Worm (Caenorhabditis elegans): ENCODE results near the gene msi-1.

The msi-1 gene

ce11 chrIII:3991362-3991761 is 15.2 kb upstream of the msi-1 start:
- TF ChIP-seq nhr-28 (tag; optimal IDR thresholded peaks at IDR 0.05): no peak
- TF ChIP-seq nfya-1 (tag; optimal IDR thresholded peaks at IDR 0.05; ENCODE audit: insufficient read depth): peak; percentile 33
- no peak for TF ChIP-seq fos-1 (tag; optimal IDR thresholded peaks at IDR 0.05)
- TF ChIP-seq lin-15B (tag; optimal IDR thresholded peaks at IDR 0.05): no peak
- TF ChIP-seq mdl-1 (tag; optimal IDR thresholded peaks at IDR 0.05): no peak
- TF ChIP-seq ZK546.5 (tag; optimal IDR thresholded peaks at IDR 0.05): no peak
- TF ChIP-seq nhr-12 (tag; optimal IDR thresholded peaks at IDR 0.05): no peak
- TF ChIP-seq tbx-2 (tag; optimal IDR thresholded peaks at IDR 0.05): no peak
- no peak for TF ChIP-seq elt-3 (tag; optimal IDR thresholded peaks at IDR 0.05)

- TF ChIP-seq ama-1 (optimal IDR thresholded peaks at IDR 0.05) (no peak), ceh-82 (tag; optimal IDR thresholded peaks at IDR 0.05) (no peak), fos-1 (tag; optimal IDR thresholded peaks at IDR 0.05) (no peak), fkh-2 (tag; optimal IDR thresholded peaks at IDR 0.05) (no peak), ztf-11 (tag; optimal IDR thresholded peaks at IDR 0.05) (no peak), hmg-11 (tag; optimal IDR thresholded peaks at IDR 0.05) (no peak), elt-1 (tag; optimal IDR thresholded peaks at IDR 0.05) (no peak), egl-27 (tag; optimal IDR thresholded peaks at IDR 0.05) (no peak), ceh-9 (tag; optimal IDR thresholded peaks at IDR 0.05) (no peak), jun-1 (tag; optimal IDR thresholded peaks at IDR 0.05) (no peak), nhr-28 (tag; optimal IDR thresholded peaks at IDR 0.05) (no peak), nhr-43 (tag; optimal IDR thresholded peaks at IDR 0.05; ENCODE audit: poor library complexity, severe bottlenecking) (no peak), ztf-4 (tag; optimal IDR thresholded peaks at IDR 0.05) (no peak), zag-1 (tag; optimal IDR thresholded peaks at IDR 0.05) (no peak), lin-15B (tag; optimal IDR thresholded peaks at IDR 0.05) (no peak)
Measured at ce11 chrIII:3987759-3988158, 11.6 kb upstream of the msi-1 start, which contains the start of gene C36E8.6. TSS of gene C36E8.6 (plus strand) at chrIII:3988059.

- no peak for TF ChIP-seq nhr-12 (tag; optimal IDR thresholded peaks at IDR 0.05)
Measured at ce11 chrIII:3986368-3986767, 10.2 kb upstream of the msi-1 start, which contains the start of gene Y1A5A.1. TSS of gene Y1A5A.1 (minus strand) at chrIII:3986661.

- TF ChIP-seq snpc-4 (tag; optimal IDR thresholded peaks at IDR 0.05) (peak; percentile 14), lin-39 (tag; optimal IDR thresholded peaks at IDR 0.05) (peak; percentile 1), egl-5 (tag; optimal IDR thresholded peaks at IDR 0.05) (peak; percentile 60), nfya-1 (tag; optimal IDR thresholded peaks at IDR 0.05; ENCODE audit: insufficient read depth) (peak; percentile 24), pha-4 (tag; optimal IDR thresholded peaks at IDR 0.05) (peak; percentile 88), ztf-11 (tag; optimal IDR thresholded peaks at IDR 0.05) (no peak), hmg-11 (tag; optimal IDR thresholded peaks at IDR 0.05) (peak; percentile 36), lsy-12 (tag; optimal IDR thresholded peaks at IDR 0.05) (peak; percentile 10), nhr-43 (tag; optimal IDR thresholded peaks at IDR 0.05; ENCODE audit: poor library complexity, severe bottlenecking) (no peak), zag-1 (tag; optimal IDR thresholded peaks at IDR 0.05) (no peak)
Measured at ce11 chrIII:3984049-3984484, 7.9 kb upstream of the msi-1 start.

ce11 chrIII:3979980-3980631 is 3.9 kb upstream of the msi-1 start:
- peak; percentile 79 for TF ChIP-seq pha-4 (tag; optimal IDR thresholded peaks at IDR 0.05)
- peak; percentile 16 for TF ChIP-seq skn-1 (tag; optimal IDR thresholded peaks at IDR 0.05)
- peak; percentile 81 for TF ChIP-seq nfya-1 (tag; optimal IDR thresholded peaks at IDR 0.05; ENCODE audit: insufficient read depth)
- TF ChIP-seq nhr-25 (tag; optimal IDR thresholded peaks at IDR 0.05): peak; percentile 14
- TF ChIP-seq mdl-1 (tag; optimal IDR thresholded peaks at IDR 0.05): peak; percentile 48
- TF ChIP-seq lin-15B (tag; optimal IDR thresholded peaks at IDR 0.05): peak; percentile 27
- peak; percentile 74 for TF ChIP-seq elt-2 (tag; optimal IDR thresholded peaks at IDR 0.05)
- peak; percentile 41 for TF ChIP-seq unc-62 (GFP tag; optimal IDR thresholded peaks at IDR 0.05)
- no peak for TF ChIP-seq nhr-77 (tag; optimal IDR thresholded peaks at IDR 0.05)
- TF ChIP-seq egl-5 (tag; optimal IDR thresholded peaks at IDR 0.05): peak; percentile 85
- peak; percentile 72 for TF ChIP-seq snpc-4 (tag; optimal IDR thresholded peaks at IDR 0.05)
- peak; percentile 38 for TF ChIP-seq lsy-12 (tag; optimal IDR thresholded peaks at IDR 0.05)
- peak; percentile 26 for TF ChIP-seq pqm-1 (tag; optimal IDR thresholded peaks at IDR 0.05)
- no peak for TF ChIP-seq fkh-10 (GFP tag; optimal IDR thresholded peaks at IDR 0.05)
- TF ChIP-seq hmg-11 (tag; optimal IDR thresholded peaks at IDR 0.05): peak; percentile 93
- TF ChIP-seq fkh-2 (tag; optimal IDR thresholded peaks at IDR 0.05): no peak
- TF ChIP-seq nhr-11 (tag; optimal IDR thresholded peaks at IDR 0.05): no peak
- TF ChIP-seq lin-39 (tag; optimal IDR thresholded peaks at IDR 0.05): peak; percentile 60
- peak; percentile 29 for TF ChIP-seq nhr-23 (tag; optimal IDR thresholded peaks at IDR 0.05)
- no peak for TF ChIP-seq daf-12 (tag; optimal IDR thresholded peaks at IDR 0.05)
- TF ChIP-seq ceh-28 (tag; optimal IDR thresholded peaks at IDR 0.05): peak; percentile 17
- no peak for TF ChIP-seq ZK546.5 (tag; optimal IDR thresholded peaks at IDR 0.05)

All from whole organism, L3 larva.